Worm (Caenorhabditis elegans) whole organism, L2 larva: Measurements from ENCODE around the gene nhr-102.

Experiments
- C34F6.9 ChIP-seq: fragments of 150-350 bp; optimal IDR thresholded peaks from 2 replicates; lab custom pipeline; 2014; ENCODE audit warnings: missing biosample characterization, missing genetic modification characterization
- ZK546.5 ChIP-seq: sonication (generic microtip); optimal IDR thresholded peaks from 2 replicates; lab custom pipeline; 2017; ENCODE audit warnings: missing biosample characterization, missing genetic modification characterization
- aly-2 ChIP-seq: fragments of 150-350 bp; optimal IDR thresholded peaks from 2 replicates; lab custom pipeline; 2014; ENCODE audit warnings: missing biosample characterization, missing genetic modification characterization
- elt-1 ChIP-seq: fragments of 150-350 bp; optimal IDR thresholded peaks from 2 replicates; lab custom pipeline; 2014; ENCODE audit warnings: missing biosample characterization, missing genetic modification characterization
- elt-3 ChIP-seq: sonication (generic microtip); optimal IDR thresholded peaks from 2 replicates; lab custom pipeline; 2017; ENCODE audit warnings: missing biosample characterization, missing genetic modification characterization
- fos-1 ChIP-seq: fragments of 150-350 bp; optimal IDR thresholded peaks from 2 replicates; lab custom pipeline; 2014; ENCODE audit warnings: missing biosample characterization, missing genetic modification characterization
- mab-5 ChIP-seq: fragments of 150-350 bp; optimal IDR thresholded peaks from 2 replicates; lab custom pipeline; 2014; ENCODE audit warnings: missing biosample characterization, missing genetic modification characterization
- nhr-11 ChIP-seq: fragments of 150-350 bp; optimal IDR thresholded peaks from 2 replicates; lab custom pipeline; 2014; ENCODE audit warnings: missing biosample characterization, missing genetic modification characterization
- nhr-12 ChIP-seq: fragments of 150-350 bp; optimal IDR thresholded peaks from 2 replicates; lab custom pipeline; 2014; ENCODE audit warnings: missing biosample characterization, missing genetic modification characterization
- nhr-25 ChIP-seq: fragments of 150-350 bp; sonication (generic microtip); optimal IDR thresholded peaks from 3 replicates; lab custom pipeline; 2014; ENCODE audit warnings: missing biosample characterization, missing genetic modification characterization
- snpc-4 ChIP-seq: fragments of 150-350 bp; optimal IDR thresholded peaks from 2 replicates; lab custom pipeline; 2014; ENCODE audit warnings: missing biosample characterization, missing genetic modification characterization
- unc-62 ChIP-seq: fragments of 150-350 bp; optimal IDR thresholded peaks from 2 replicates; lab custom pipeline; 2014; ENCODE audit warnings: missing biosample characterization, missing genetic modification reagents, missing genetic modification characterization
- ztf-11 ChIP-seq: sonication (generic microtip); optimal IDR thresholded peaks from 2 replicates; lab custom pipeline; 2017; ENCODE audit warnings: missing biosample characterization, missing genetic modification characterization

DNA sequence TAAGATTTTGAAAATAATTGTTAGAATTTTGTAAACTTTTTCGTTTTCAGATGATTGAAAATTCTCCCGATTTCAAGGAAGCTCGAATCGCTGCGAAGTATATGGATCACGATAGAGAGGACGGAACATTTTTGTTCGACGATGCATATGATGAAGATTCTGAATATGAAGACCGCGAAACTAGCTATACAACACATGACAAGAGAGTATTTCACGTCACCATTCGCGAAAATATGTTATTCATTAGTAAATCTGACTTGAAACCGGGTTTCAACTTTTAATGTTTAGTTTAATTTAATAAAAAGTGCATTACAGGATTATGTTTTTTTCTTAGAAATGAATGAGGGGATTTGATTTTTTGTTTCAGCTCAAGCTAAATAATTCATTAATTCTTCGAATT lies 5.9 kb downstream of the nhr-102 start, which contains the start of gene str-57:
- no peak for TF ChIP-seq fos-1 (tag; lab: Kevin White, UChicago)
- TF ChIP-seq ztf-11 (tag; lab: Kevin White, UChicago) = no peak
- TF ChIP-seq snpc-4 (tag; lab: Kevin White, UChicago) = no peak
- no peak for TF ChIP-seq unc-62 (GFP tag; lab: Kevin White, UChicago)
- no peak for TF ChIP-seq nhr-11 (tag; lab: Kevin White, UChicago)
- no peak for TF ChIP-seq elt-1 (tag; lab: Kevin White, UChicago)
- TF ChIP-seq nhr-12 (tag; lab: Kevin White, UChicago) = no peak
- no peak for TF ChIP-seq ZK546.5 (tag; lab: Kevin White, UChicago)
- TF ChIP-seq mab-5 (tag; lab: Kevin White, UChicago) = no peak
- TF ChIP-seq elt-3 (tag; lab: Kevin White, UChicago) = no peak
- no peak for TF ChIP-seq C34F6.9 (tag; lab: Kevin White, UChicago)
- no peak for TF ChIP-seq aly-2 (tag; lab: Kevin White, UChicago)
- no peak for TF ChIP-seq nhr-25 (tag; lab: Kevin White, UChicago)
